Worm (Caenorhabditis elegans) whole organism, L1 larva: ENCODE measurements around the gene E02H9.3.

ENCODE experiments used
- F16B12.6 ChIP-seq: fragments of 150-350 bp; optimal IDR thresholded peaks from 2 replicates; lab custom pipeline; 2014; ENCODE audit warnings: missing biosample characterization, missing genetic modification characterization
- blmp-1 ChIP-seq: fragments of 150-350 bp; optimal IDR thresholded peaks from 2 replicates; lab custom pipeline; 2014; ENCODE audit warnings: missing biosample characterization, missing genetic modification characterization
- ceh-8 ChIP-seq: fragments of 200-800 bp; sonication (Bioruptor generic); optimal IDR thresholded peaks from 2 replicates; lab custom pipeline; 2018; ENCODE audit warnings: mild to moderate bottlenecking, missing genetic modification characterization, moderate library complexity, missing compliant biosample characterization
- ces-1 ChIP-seq: fragments of 150-350 bp; optimal IDR thresholded peaks from 2 replicates; lab custom pipeline; 2014; ENCODE audit warnings: missing biosample characterization, missing genetic modification reagents, missing genetic modification characterization
- dpl-1 ChIP-seq, 3 experiments: fragments of 150-350 bp in 2 of 3; sonication (generic microtip) in 1 of 3; optimal IDR thresholded peaks; 2 replicates each; lab custom pipeline; 2014 to 2017; ENCODE audit warnings: missing biosample characterization in 3 of 3, missing genetic modification characterization in 3 of 3, missing genetic modification reagents in 3 of 3
- efl-1 ChIP-seq, 4 experiments: fragments of 150-350 bp; optimal IDR thresholded peaks in 3 of 4; peaks in 1 of 4; 1 replicate in 1 of 4; 2 replicates in 3 of 4; lab custom pipeline; 2014; ENCODE audit warnings: missing biosample characterization in 2 of 4, missing genetic modification characterization in 2 of 4, missing genetic modification reagents in 2 of 4
- elt-2 ChIP-seq: sonication (generic microtip); optimal IDR thresholded peaks from 2 replicates; lab custom pipeline; 2016; ENCODE audit warnings: missing genetic modification characterization, mild to moderate bottlenecking, inconsistent platforms, missing compliant biosample characterization, missing genetic modification reagents
- hlh-4 ChIP-seq: sonication (generic microtip); optimal IDR thresholded peaks from 2 replicates; lab custom pipeline; 2016; ENCODE audit warnings: mild to moderate bottlenecking, missing genetic modification characterization, missing compliant biosample characterization
- lin-14 ChIP-seq: fragments of 200-800 bp; sonication (Bioruptor generic); optimal IDR thresholded peaks from 2 replicates; lab custom pipeline; 2018; ENCODE audit warnings: mild to moderate bottlenecking, missing genetic modification characterization, moderate library complexity, missing compliant biosample characterization
- mab-9 ChIP-seq: fragments of 200-800 bp; sonication (Bioruptor generic); IDR thresholded peaks from 2 replicates; pipeline ENCODE4 v1.3.6; 2022; ENCODE audit warnings: missing genetic modification reagents, missing genetic modification characterization, missing compliant biosample characterization
- mep-1 ChIP-seq: fragments of 150-350 bp; optimal IDR thresholded peaks from 2 replicates; lab custom pipeline; 2014; ENCODE audit warnings: missing biosample characterization, missing genetic modification characterization
- nhr-20 ChIP-seq: sonication (generic microtip); optimal IDR thresholded peaks from 2 replicates; lab custom pipeline; 2016; ENCODE audit warnings: mild to moderate bottlenecking, missing genetic modification characterization, missing compliant biosample characterization
- nhr-77 ChIP-seq: fragments of 150-350 bp; optimal IDR thresholded peaks from 2 replicates; lab custom pipeline; 2014; ENCODE audit warnings: missing biosample characterization, missing genetic modification characterization
- nhr-90 ChIP-seq: sonication (generic microtip); optimal IDR thresholded peaks from 2 replicates; lab custom pipeline; 2016; ENCODE audit warnings: mild to moderate bottlenecking, missing genetic modification characterization, missing compliant biosample characterization; ENCODE audit not compliant: poor library complexity
- pqm-1 ChIP-seq: sonication (generic microtip); optimal IDR thresholded peaks from 3 replicates; lab custom pipeline; 2017; ENCODE audit warnings: missing biosample characterization, missing genetic modification characterization
- skn-1 ChIP-seq: fragments of 150-350 bp; optimal IDR thresholded peaks from 2 replicates; lab custom pipeline; 2014; ENCODE audit warnings: missing biosample characterization, missing genetic modification characterization
- snu-23 ChIP-seq: sonication (generic microtip); optimal IDR thresholded peaks from 2 replicates; lab custom pipeline; 2016; ENCODE audit warnings: missing genetic modification characterization, missing compliant biosample characterization
- tlp-1 ChIP-seq: fragments of 150-350 bp; optimal IDR thresholded peaks from 2 replicates; lab custom pipeline; 2014; ENCODE audit warnings: missing biosample characterization, missing genetic modification characterization
- unc-98 ChIP-seq: fragments of 200-800 bp; sonication (Bioruptor generic); IDR thresholded peaks from 2 replicates; pipeline ENCODE4 v1.3.6; 2022; ENCODE audit warnings: missing genetic modification characterization, missing compliant biosample characterization
- xbp-1 ChIP-seq: sonication (generic microtip); optimal IDR thresholded peaks from 2 replicates; lab custom pipeline; 2016; ENCODE audit warnings: missing genetic modification characterization, missing compliant biosample characterization
- zag-1 ChIP-seq: fragments of 150-350 bp; optimal IDR thresholded peaks from 2 replicates; lab custom pipeline; 2014; ENCODE audit warnings: missing biosample characterization, missing genetic modification characterization

E02H9.3 gene

ce11 chrIII:2487046-2487760 is 28.4 kb downstream of the E02H9.3 start, which contains the start of gene Y54F10AL.1 (continued):
- peak; percentile 40 to 57 for TF ChIP-seq efl-1 (optimal IDR thresholded peaks at IDR 0.05; lab: Kevin White, UChicago)
- TF ChIP-seq efl-1 (GFP tag; optimal IDR thresholded peaks at IDR 0.05 in 1 of 2; lab: Kevin White, UChicago) = peak; percentile 53 to 94
- TF ChIP-seq ceh-8 (GFP tag; lab: Kevin White, UChicago) = no peak
- TF ChIP-seq nhr-20 (tag; lab: Kevin White, UChicago) = no peak
- TF ChIP-seq blmp-1 (tag; lab: Kevin White, UChicago) = peak; percentile 29
- no peak for TF ChIP-seq hlh-4 (tag; lab: Kevin White, UChicago)
- TF ChIP-seq ces-1 (GFP tag; lab: Kevin White, UChicago) = no peak
- TF ChIP-seq skn-1 = peak; percentile 20
- peak; percentile 38 for TF ChIP-seq xbp-1 (tag; lab: Kevin White, UChicago)
- TF ChIP-seq snu-23 (GFP tag; lab: Kevin White, UChicago) = peak; percentile 44
- TF ChIP-seq unc-98 (GFP tag; lab: Robert Waterston, UW) = no peak
- TF ChIP-seq nhr-77 (tag; lab: Kevin White, UChicago) = no peak

- peak; percentile 69; the same call in 1 of the 2 replicates for TF ChIP-seq mab-9
Measured at ce11 chrIII:2497270-2498201, 38.7 kb downstream of the E02H9.3 start.

ce11 chrIII:2506463-2506862 is 47.6 kb downstream of the E02H9.3 start:
- TF ChIP-seq lin-14 = no peak
- no peak for TF ChIP-seq nhr-77 (tag; lab: Kevin White, UChicago)
- no peak for TF ChIP-seq efl-1 (optimal IDR thresholded peaks at IDR 0.05; lab: Kevin White, UChicago)
- peak in 1 of 2 experiments; percentile 12 for TF ChIP-seq efl-1 (GFP tag; optimal IDR thresholded peaks at IDR 0.05 in 1 of 2; lab: Kevin White, UChicago)

ce11 chrIII:2507938-2508337 is 49.1 kb downstream of the E02H9.3 start, which contains the start of gene Y54F10AM.8:
TSS of gene Y54F10AM.8 (minus strand) at chrIII:2507972.
- TF ChIP-seq tlp-1 (tag; lab: Kevin White, UChicago) (peak; percentile 73), elt-2 (tag; lab: Kevin White, UChicago) (peak; percentile 83), snu-23 (GFP tag; lab: Kevin White, UChicago) (no peak), mab-9 (no peak), nhr-90 (tag; lab: Kevin White, UChicago) (no peak), pqm-1 (tag; lab: Kevin White, UChicago) (peak; percentile 93)

ce11 chrIII:2508518-2508917 is 49.7 kb downstream of the E02H9.3 start, which contains the start of gene Y54F10AM.6:
TSS of gene Y54F10AM.6 (plus strand) at chrIII:2508818.
- TF ChIP-seq mep-1 (tag; lab: Kevin White, UChicago) (no peak), F16B12.6 (tag; lab: Kevin White, UChicago) (no peak), zag-1 (tag; lab: Kevin White, UChicago) (no peak), dpl-1 (GFP tag; optimal IDR thresholded peaks at IDR 0.05; lab: Kevin White, UChicago) (no peak), unc-98 (GFP tag; lab: Robert Waterston, UW) (no peak)
